Worm (Caenorhabditis elegans): Measurements from ENCODE around the gene Y41G9A.10.

DNA sequence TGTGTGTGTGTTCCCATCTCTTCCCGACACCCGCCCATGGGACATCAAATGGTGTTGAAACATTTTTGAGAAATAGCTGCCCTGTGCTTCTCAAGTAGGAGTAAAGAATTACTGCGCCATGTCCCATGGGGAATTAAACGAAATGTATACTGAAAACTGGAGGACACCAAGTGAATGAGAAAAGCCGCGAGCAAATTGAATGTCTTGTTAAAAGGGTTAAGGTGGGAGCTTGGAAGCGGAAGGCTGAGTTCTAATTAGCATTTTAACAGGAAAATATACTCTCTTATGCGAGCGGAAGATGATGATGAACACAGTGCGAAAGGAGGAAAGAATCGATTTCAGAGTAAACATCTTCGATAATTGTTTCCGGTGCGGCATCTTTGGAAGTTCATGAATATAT lies 21.9 kb downstream of the Y41G9A.10 start:
- TF ChIP-seq ceh-44 (GFP tag; IDR thresholded peaks at IDR 0.05) (no peak), saeg-2 (GFP tag; IDR thresholded peaks at IDR 0.05) (no peak), skn-1 (tag; optimal IDR thresholded peaks at IDR 0.05) (no peak), pqm-1 (tag; optimal IDR thresholded peaks at IDR 0.05) (no peak), nhr-76 (tag; optimal IDR thresholded peaks at IDR 0.05) (no peak), unc-62 (GFP tag; optimal IDR thresholded peaks at IDR 0.05 in 1 of 2) (peak in 1 of 2 experiments; percentile 15), unc-62 (tag; optimal IDR thresholded peaks at IDR 0.05) (no peak)

Data from whole organism, L4 larva.